Fruit fly (Drosophila melanogaster) whole organism, wandering third instar larva: ENCODE results near the gene RpL37A.

Experiments used
- Abd-B ChIP-seq: fragments of >200 bp; optimal IDR thresholded peaks from 2 replicates; lab custom pipeline; 2017; ENCODE audit warnings: missing biosample characterization, missing genetic modification characterization
- CG32264 ChIP-seq: fragments of 200-800 bp; sonication (Bioruptor generic); optimal IDR thresholded peaks from 2 replicates; lab custom pipeline; 2016; ENCODE audit warnings: missing biosample characterization, missing genetic modification characterization
- CG9705 ChIP-seq: fragments of 200-800 bp; sonication (Bioruptor generic); optimal IDR thresholded peaks from 2 replicates; lab custom pipeline; 2018; ENCODE audit warnings: missing biosample characterization, mild to moderate bottlenecking, missing genetic modification characterization
- CrebA ChIP-seq: fragments of 200-800 bp; sonication (Bioruptor generic); optimal IDR thresholded peaks from 2 replicates; lab custom pipeline; 2016; ENCODE audit warnings: missing biosample characterization, mild to moderate bottlenecking, missing genetic modification characterization, borderline replicate concordance
- Dfd ChIP-seq: fragments of >200 bp; optimal IDR thresholded peaks from 2 replicates; lab custom pipeline; 2017; ENCODE audit warnings: missing biosample characterization, missing genetic modification characterization
- Dif ChIP-seq: fragments of 200-275, 200-300 bp; sonication (Bioruptor generic); optimal IDR thresholded peaks from 2 replicates; lab custom pipeline; 2018; ENCODE audit warnings: missing biosample characterization, missing genetic modification characterization; ENCODE audit not compliant: partially characterized antibody
- GATAd ChIP-seq: sonication (Bioruptor generic); optimal IDR thresholded peaks from 2 replicates; lab custom pipeline; 2016; ENCODE audit warnings: missing biosample characterization, missing genetic modification characterization
- HLH106 ChIP-seq: fragments of 200-800 bp; optimal IDR thresholded peaks from 3 replicates; lab custom pipeline; 2019; ENCODE audit warnings: missing biosample characterization, mild to moderate bottlenecking, missing genetic modification characterization, moderate library complexity
- Hnf4 ChIP-seq: fragments of 200-800 bp; sonication (Bioruptor generic); optimal IDR thresholded peaks from 2 replicates; lab custom pipeline; 2016; ENCODE audit warnings: missing biosample characterization, mild to moderate bottlenecking, missing genetic modification characterization
- Hr78 ChIP-seq: fragments of >200 bp; optimal IDR thresholded peaks from 2 replicates; lab custom pipeline; 2017; ENCODE audit warnings: missing biosample characterization, missing genetic modification characterization
- Hr83 ChIP-seq: fragments of 200-300 bp; sonication (Bioruptor generic); optimal IDR thresholded peaks from 2 replicates; lab custom pipeline; 2016; ENCODE audit warnings: missing biosample characterization, mild to moderate bottlenecking, missing genetic modification characterization, moderate library complexity; ENCODE audit not compliant: poor library complexity, severe bottlenecking
- Jra ChIP-seq: sonication (Bioruptor generic); optimal IDR thresholded peaks from 2 replicates; lab custom pipeline; 2016; ENCODE audit warnings: missing biosample characterization, missing genetic modification characterization
- Mio ChIP-seq: sonication (Bioruptor generic); optimal IDR thresholded peaks from 2 replicates; lab custom pipeline; 2016; ENCODE audit warnings: missing biosample characterization, missing genetic modification characterization
- Myc ChIP-seq: fragments of >200 bp; optimal IDR thresholded peaks from 2 replicates; lab custom pipeline; 2017
- N ChIP-seq: fragments of >200 bp; optimal IDR thresholded peaks from 2 replicates; lab custom pipeline; 2018; ENCODE audit warnings: missing biosample characterization, missing external identifiers, missing genetic modification characterization
- OdsH ChIP-seq: fragments of 200-800 bp; sonication (Bioruptor generic); optimal IDR thresholded peaks from 2 replicates; lab custom pipeline; 2016; ENCODE audit warnings: missing biosample characterization, mild to moderate bottlenecking, missing genetic modification characterization
- Rel ChIP-seq, 2 experiments: fragments of 200-800 bp; sonication (Bioruptor generic) in 1 of 2; optimal IDR thresholded peaks; 2 replicates in 1 of 2; 3 replicates in 1 of 2; lab custom pipeline; 2016 to 2019; ENCODE audit warnings: mild to moderate bottlenecking in 2 of 2, missing biosample characterization in 2 of 2, missing genetic modification characterization in 2 of 2, moderate library complexity in 1 of 2
- Sp1 ChIP-seq: fragments of 200-800 bp; sonication (Bioruptor generic); optimal IDR thresholded peaks from 3 replicates; lab custom pipeline; 2019; ENCODE audit warnings: missing biosample characterization, mild to moderate bottlenecking, missing genetic modification characterization, moderate library complexity
- Vsx2 ChIP-seq: fragments of 200-300, 225-300 bp; sonication (Bioruptor generic); optimal IDR thresholded peaks from 2 replicates; lab custom pipeline; 2018; ENCODE audit warnings: missing biosample characterization, missing genetic modification characterization; ENCODE audit not compliant: partially characterized antibody
- br ChIP-seq: fragments of 200-800 bp; sonication (Bioruptor generic); optimal IDR thresholded peaks from 2 replicates; lab custom pipeline; 2016; ENCODE audit warnings: missing biosample characterization, missing genetic modification characterization
- brk ChIP-seq: fragments of 200-800 bp; sonication (Bioruptor generic); optimal IDR thresholded peaks from 2 replicates; lab custom pipeline; 2016; ENCODE audit warnings: missing biosample characterization, mild to moderate bottlenecking, missing genetic modification characterization
- dl ChIP-seq, 2 experiments: fragments of 175-275, 200-275 bp in 1 of 2; fragments of 200-275 bp in 1 of 2; sonication (Bioruptor generic); optimal IDR thresholded peaks; lab custom pipeline; 2018; ENCODE audit warnings: mild to moderate bottlenecking in 2 of 2, missing biosample characterization in 2 of 2, missing genetic modification characterization in 2 of 2, moderate library complexity in 2 of 2; ENCODE audit not compliant: partially characterized antibody in 2 of 2, insufficient read depth in 1 of 2
- dmrt93B ChIP-seq: fragments of 200-800 bp; sonication (Bioruptor generic); optimal IDR thresholded peaks from 2 replicates; lab custom pipeline; 2018; ENCODE audit warnings: missing biosample characterization, mild to moderate bottlenecking, missing genetic modification characterization
- dsf ChIP-seq: sonication (Bioruptor generic); optimal IDR thresholded peaks from 2 replicates; lab custom pipeline; 2016; ENCODE audit warnings: missing biosample characterization, missing genetic modification characterization, borderline replicate concordance
- ey ChIP-seq: fragments of 200-800 bp; sonication (Bioruptor generic); optimal IDR thresholded peaks from 2 replicates; lab custom pipeline; 2016; ENCODE audit warnings: missing biosample characterization, missing genetic modification characterization
- foxo ChIP-seq, 2 experiments: fragments of 200-800 bp; sonication (Bioruptor generic); optimal IDR thresholded peaks; 2 replicates in 1 of 2; 3 replicates in 1 of 2; lab custom pipeline; 2016 to 2017; ENCODE audit warnings: missing biosample characterization in 2 of 2, missing genetic modification characterization in 2 of 2
- fru ChIP-seq: fragments of 200-800 bp; sonication (Bioruptor generic); optimal IDR thresholded peaks from 3 replicates; lab custom pipeline; 2016; ENCODE audit warnings: missing biosample characterization, mild to moderate bottlenecking, missing genetic modification characterization
- h ChIP-seq: fragments of 200-800 bp; sonication (Bioruptor generic); optimal IDR thresholded peaks from 3 replicates; lab custom pipeline; 2016; ENCODE audit warnings: missing biosample characterization, mild to moderate bottlenecking, missing genetic modification characterization
- jim ChIP-seq: fragments of 175-275, 200-325 bp; sonication (Bioruptor generic); optimal IDR thresholded peaks from 2 replicates; lab custom pipeline; 2016; ENCODE audit warnings: missing biosample characterization, mild to moderate bottlenecking, missing genetic modification characterization
- lola ChIP-seq: fragments of >200 bp; optimal IDR thresholded peaks from 2 replicates; lab custom pipeline; 2017; ENCODE audit warnings: missing biosample characterization, missing genetic modification characterization
- pan ChIP-seq: fragments of >200 bp; optimal IDR thresholded peaks from 2 replicates; lab custom pipeline; 2017
- psq ChIP-seq: fragments of 200-800 bp; sonication (Bioruptor generic); optimal IDR thresholded peaks from 3 replicates; lab custom pipeline; 2017; ENCODE audit warnings: missing biosample characterization, mild to moderate bottlenecking, missing genetic modification characterization, moderate library complexity
- rgr ChIP-seq: fragments of 200-800 bp; sonication (Bioruptor generic); optimal IDR thresholded peaks from 3 replicates; lab custom pipeline; 2016; ENCODE audit warnings: missing biosample characterization, mild to moderate bottlenecking, missing genetic modification characterization
- sage ChIP-seq: fragments of 200-800 bp; sonication (Bioruptor generic); optimal IDR thresholded peaks from 2 replicates; lab custom pipeline; 2016; ENCODE audit warnings: missing biosample characterization, mild to moderate bottlenecking, missing genetic modification characterization
- sv ChIP-seq: fragments of 200-800 bp; sonication (Bioruptor generic); optimal IDR thresholded peaks from 3 replicates; lab custom pipeline; 2016; ENCODE audit warnings: missing biosample characterization, missing genetic modification characterization
- tai ChIP-seq: sonication (Bioruptor generic); optimal IDR thresholded peaks from 2 replicates; lab custom pipeline; 2016; ENCODE audit warnings: missing biosample characterization, missing genetic modification characterization
- usp ChIP-seq: fragments of >200 bp; optimal IDR thresholded peaks from 2 replicates; lab custom pipeline; 2017; ENCODE audit warnings: missing biosample characterization, missing genetic modification characterization
- woc ChIP-seq: sonication (Bioruptor generic); optimal IDR thresholded peaks from 2 replicates; lab custom pipeline; 2016; ENCODE audit warnings: missing biosample characterization, mild to moderate bottlenecking, missing genetic modification characterization

The RpL37A gene

dm6 chr2L:5085561-5085960 is 14.8 kb downstream of the RpL37A start:
- TF ChIP-seq Hr78 (GFP tag; lab: Kevin White, UChicago) (no peak), CG9705 (GFP tag; lab: Kevin White, UChicago) (no peak), Mio (no peak), rgr (peak; percentile 32), sage (no peak), psq (GFP tag; lab: Kevin White, UChicago) (peak; percentile 42), sv (GFP tag; lab: Kevin White, UChicago) (no peak), CG32264 (GFP tag; lab: Kevin White, UChicago) (no peak), brk (GFP tag; lab: Kevin White, UChicago) (no peak), h (GFP tag; lab: Kevin White, UChicago) (peak; percentile 35), CrebA (no peak), Dif (GFP tag; lab: Kevin White, UChicago) (no peak), foxo (GFP tag; optimal IDR thresholded peaks at IDR 0.05; lab: Kevin White, UChicago) (peak in 1 of 2 experiments; percentile 44), Vsx2 (GFP tag; lab: Kevin White, UChicago) (no peak), dl (GFP tag; optimal IDR thresholded peaks at IDR 0.05; lab: Kevin White, UChicago; ENCODE audit: insufficient read depth in 1 of 2, partially characterized antibody in 2 of 2) (no peak), Sp1 (GFP tag; lab: Kevin White, UChicago) (peak; percentile 10), Jra (no peak), HLH106 (tag; lab: Kevin White, UChicago) (peak; percentile 25), fru (GFP tag; lab: Kevin White, UChicago) (peak; percentile 29), OdsH (GFP tag; lab: Kevin White, UChicago) (no peak), dsf (GFP tag; lab: Kevin White, UChicago) (no peak), Hnf4 (GFP tag; lab: Kevin White, UChicago) (peak; percentile 39)
- TF ChIP-seq, all 38 proteins: peak for 8

- TF ChIP-seq Sp1 (GFP tag; lab: Kevin White, UChicago) = peak; percentile 76
- no peak for TF ChIP-seq Hr78 (GFP tag; lab: Kevin White, UChicago)
- peak; percentile 79 for TF ChIP-seq br (GFP tag; lab: Kevin White, UChicago)
- TF ChIP-seq Dfd (GFP tag; lab: Kevin White, UChicago) = no peak
- TF ChIP-seq Vsx2 (GFP tag; lab: Kevin White, UChicago) = no peak
- TF ChIP-seq sage = peak; percentile 46
- no peak for TF ChIP-seq dl (GFP tag; optimal IDR thresholded peaks at IDR 0.05; lab: Kevin White, UChicago; ENCODE audit: insufficient read depth in 1 of 2, partially characterized antibody in 2 of 2)
- TF ChIP-seq usp (GFP tag; lab: Kevin White, UChicago) = no peak
- peak; percentile 75 for TF ChIP-seq fru (GFP tag; lab: Kevin White, UChicago)
- TF ChIP-seq pan = no peak
- peak in 1 of 2 experiments; percentile 81 for TF ChIP-seq foxo (GFP tag; optimal IDR thresholded peaks at IDR 0.05; lab: Kevin White, UChicago)
- peak; percentile 55 for TF ChIP-seq woc (GFP tag; lab: Kevin White, UChicago)
- no peak for TF ChIP-seq jim (GFP tag; lab: Kevin White, UChicago)
- no peak for TF ChIP-seq Myc (lab: Kevin White, UChicago)
- TF ChIP-seq sv (GFP tag; lab: Kevin White, UChicago) = peak; percentile 68
- TF ChIP-seq brk (GFP tag; lab: Kevin White, UChicago) = peak; percentile 41
- peak; percentile 68 for TF ChIP-seq dmrt93B (GFP tag; lab: Kevin White, UChicago)
- no peak for TF ChIP-seq lola (GFP tag; lab: Kevin White, UChicago)
- no peak for TF ChIP-seq Hr83 (GFP tag; lab: Kevin White, UChicago)
- TF ChIP-seq CG9705 (GFP tag; lab: Kevin White, UChicago) = peak; percentile 29
- peak; percentile 74 for TF ChIP-seq tai (GFP tag; lab: Kevin White, UChicago)
- TF ChIP-seq GATAd = no peak
- no peak for TF ChIP-seq Mio
- TF ChIP-seq Hnf4 (GFP tag; lab: Kevin White, UChicago) = peak; percentile 49
- no peak for TF ChIP-seq Abd-B (GFP tag; lab: Kevin White, UChicago)
- peak; percentile 73 for TF ChIP-seq ey
- TF ChIP-seq dsf (GFP tag; lab: Kevin White, UChicago) = peak; percentile 20
- TF ChIP-seq CG32264 (GFP tag; lab: Kevin White, UChicago) = peak; percentile 47
- peak; percentile 68 for TF ChIP-seq HLH106 (tag; lab: Kevin White, UChicago)
- no peak for TF ChIP-seq Dif (GFP tag; lab: Kevin White, UChicago)
- no peak for TF ChIP-seq N
- TF ChIP-seq rgr = peak; percentile 74
- TF ChIP-seq CrebA = peak; percentile 20
- peak; percentile 70 for TF ChIP-seq psq (GFP tag; lab: Kevin White, UChicago)
- TF ChIP-seq Jra = peak; percentile 48
- TF ChIP-seq OdsH (GFP tag; lab: Kevin White, UChicago) = peak; percentile 75
- no peak for TF ChIP-seq Rel (GFP tag; optimal IDR thresholded peaks at IDR 0.05; lab: Kevin White, UChicago)
- no peak for TF ChIP-seq Rel (tag; optimal IDR thresholded peaks at IDR 0.05; lab: Kevin White, UChicago)
- peak; percentile 80 for TF ChIP-seq h (GFP tag; lab: Kevin White, UChicago)
Observed at dm6 chr2L:5086905-5087522, 16.3 kb downstream of the RpL37A start.
